Worm (Caenorhabditis elegans) whole organism, early embryonic: ENCODE results near the gene npr-19.

Source experiments
- F13C5.2 ChIP-seq: sonication (generic microtip); optimal IDR thresholded peaks from 2 replicates; lab custom pipeline; 2017; ENCODE audit warnings: mild to moderate bottlenecking, missing genetic modification characterization, inconsistent platforms, missing compliant biosample characterization
- ama-1 ChIP-seq: fragments of 150-350 bp; optimal IDR thresholded peaks from 2 replicates; lab custom pipeline; 2014
- ceh-13 ChIP-seq: fragments of 200-800 bp; sonication (Bioruptor generic); optimal IDR thresholded peaks from 2 replicates; lab custom pipeline; 2018; ENCODE audit warnings: mild to moderate bottlenecking, missing genetic modification characterization, missing compliant biosample characterization
- ets-7 ChIP-seq: sonication (generic microtip); optimal IDR thresholded peaks from 2 replicates; lab custom pipeline; 2016; ENCODE audit warnings: missing genotype, missing genetic modification characterization, missing compliant biosample characterization
- flt-1 ChIP-seq: fragments of 200-800 bp; sonication (Bioruptor generic); IDR thresholded peaks from 2 replicates; pipeline ENCODE4 v1.3.6; 2022; ENCODE audit warnings: missing genetic modification characterization, missing compliant biosample characterization
- hmbx-1 ChIP-seq: sonication (generic microtip); optimal IDR thresholded peaks from 2 replicates; lab custom pipeline; 2016; ENCODE audit warnings: mild to moderate bottlenecking, missing genetic modification characterization, missing compliant biosample characterization
- hmg-4 ChIP-seq: fragments of 200-800 bp; sonication (Bioruptor generic); optimal IDR thresholded peaks from 2 replicates; lab custom pipeline; 2018; ENCODE audit warnings: mild to moderate bottlenecking, missing genetic modification characterization, missing compliant biosample characterization
- pes-1 ChIP-seq: fragments of 200-800 bp; sonication (Bioruptor generic); IDR thresholded peaks from 2 replicates; pipeline ENCODE4 v1.3.6; 2022; ENCODE audit warnings: missing genetic modification reagents, missing genetic modification characterization, missing compliant biosample characterization
- scrt-1 ChIP-seq: fragments of 200-800 bp; sonication (Bioruptor generic); IDR thresholded peaks from 2 replicates; pipeline ENCODE4 v1.3.6; 2022; ENCODE audit warnings: missing genetic modification characterization, missing compliant biosample characterization
- tbx-11 ChIP-seq: fragments of 200-800 bp; sonication (Bioruptor generic); IDR thresholded peaks from 2 replicates; pipeline ENCODE4 v1.3.6; 2022; ENCODE audit warnings: missing genetic modification characterization, missing compliant biosample characterization
- tra-4 ChIP-seq: sonication (generic microtip); optimal IDR thresholded peaks from 2 replicates; lab custom pipeline; 2017; ENCODE audit warnings: missing genetic modification characterization, missing compliant biosample characterization

DNA sequence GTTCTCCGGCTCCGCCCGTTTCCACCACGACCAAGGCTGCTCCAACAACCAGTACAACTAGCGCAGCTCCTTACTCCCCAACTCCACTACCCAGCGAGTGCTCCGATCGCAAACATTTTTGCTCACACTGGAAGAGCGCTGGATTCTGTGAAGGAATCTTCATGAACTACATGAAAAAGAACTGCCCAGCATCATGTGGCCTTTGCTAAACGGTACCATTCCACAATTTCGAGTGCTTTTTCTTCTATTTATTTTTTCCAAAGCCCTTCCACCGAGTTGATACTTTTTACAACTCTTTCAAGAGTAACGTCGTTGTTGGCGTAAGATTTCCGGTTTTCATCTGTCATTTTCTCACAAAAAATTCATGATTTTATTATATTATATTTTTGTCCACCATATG lies 44.6 kb upstream of the npr-19 start:
- TF ChIP-seq hmbx-1 (tag; lab: Kevin White, UChicago) (no peak), tbx-11 (no peak), hmg-4 (GFP tag; lab: Kevin White, UChicago) (no peak), F13C5.2 (tag; lab: Kevin White, UChicago) (no peak), ama-1 (no peak), tra-4 (tag; lab: Kevin White, UChicago) (no peak), ets-7 (tag; lab: Kevin White, UChicago) (no peak), ceh-13 (GFP tag; lab: Kevin White, UChicago) (no peak), flt-1 (no peak), pes-1 (no peak), scrt-1 (no peak)
